Fruit fly (Drosophila melanogaster) whole organism, embryonic: ENCODE measurements around the gene vir-1.
A peak's percentile ranks its signal among the peaks of the same experiment; 100 is the strongest.

Experiments used
- Ada2b ChIP-seq: fragments of 200-800 bp; sonication (Bioruptor generic); IDR thresholded peaks from 2 replicates; pipeline ENCODE4 v1.3.6; 2022; ENCODE audit warnings: missing biosample characterization, missing genetic modification characterization
- Bteb2 ChIP-seq: fragments of 200-800 bp; sonication (Bioruptor generic); optimal IDR thresholded peaks from 2 replicates; lab custom pipeline; 2016; ENCODE audit warnings: missing biosample characterization, missing genetic modification characterization
- CG10274 ChIP-seq: fragments of 200-800 bp; sonication (Bioruptor generic); optimal IDR thresholded peaks from 3 replicates; lab custom pipeline; 2017; ENCODE audit warnings: missing biosample characterization, mild to moderate bottlenecking, missing genetic modification characterization
- CG10366 ChIP-seq: fragments of 200-800 bp; sonication (Bioruptor generic); IDR thresholded peaks from 2 replicates; pipeline ENCODE4 v1.3.6; 2022; ENCODE audit warnings: missing biosample characterization, missing genetic modification characterization
- CG10565 ChIP-seq: fragments of 200-800 bp; sonication (Bioruptor generic); optimal IDR thresholded peaks from 3 replicates; lab custom pipeline; 2016; ENCODE audit warnings: missing biosample characterization, mild to moderate bottlenecking, missing genetic modification characterization
- CG11456 ChIP-seq: fragments of 200-800 bp; sonication (Bioruptor generic); IDR thresholded peaks from 3 replicates; pipeline ENCODE4 v1.3.6; 2022; ENCODE audit warnings: missing biosample characterization, missing genetic modification characterization
- CG11695 ChIP-seq: fragments of 200-800 bp; sonication (Bioruptor generic); IDR thresholded peaks from 3 replicates; pipeline ENCODE4 v1.3.6; 2022; ENCODE audit warnings: missing biosample characterization, missing genetic modification characterization
- CG12104 ChIP-seq: fragments of 200-800 bp; sonication (Bioruptor generic); optimal IDR thresholded peaks from 3 replicates; lab custom pipeline; 2016; ENCODE audit warnings: missing biosample characterization, missing genetic modification characterization
- CG12155 ChIP-seq: fragments of 200-800 bp; sonication (Bioruptor generic); optimal IDR thresholded peaks from 3 replicates; lab custom pipeline; 2016; ENCODE audit warnings: missing biosample characterization, missing genetic modification characterization
- CG13123 ChIP-seq: fragments of 200-800 bp; sonication (Bioruptor generic); optimal IDR thresholded peaks from 2 replicates; lab custom pipeline; 2016; ENCODE audit warnings: missing biosample characterization, missing genetic modification characterization
- CG13296 ChIP-seq: fragments of 200-800 bp; sonication (Bioruptor generic); optimal IDR thresholded peaks from 3 replicates; lab custom pipeline; 2018; ENCODE audit warnings: missing biosample characterization, mild to moderate bottlenecking, missing genetic modification characterization
- CG14441 ChIP-seq: fragments of 200-800 bp; sonication (Bioruptor generic); IDR thresholded peaks from 2 replicates; pipeline ENCODE4 v1.3.6; 2022; ENCODE audit warnings: missing biosample characterization, missing genetic modification characterization
- CG15601 ChIP-seq: fragments of 200-800 bp; sonication (Bioruptor generic); optimal IDR thresholded peaks from 3 replicates; lab custom pipeline; 2019; ENCODE audit warnings: missing biosample characterization, mild to moderate bottlenecking, missing genetic modification characterization, moderate library complexity
- CG1603 ChIP-seq: fragments of 200-800 bp; sonication (Bioruptor generic); optimal IDR thresholded peaks from 2 replicates; lab custom pipeline; 2019; ENCODE audit warnings: missing biosample characterization, mild to moderate bottlenecking, missing genetic modification characterization, moderate library complexity
- CG2116 ChIP-seq: fragments of 200-800 bp; sonication (Bioruptor generic); optimal IDR thresholded peaks from 3 replicates; lab custom pipeline; 2018; ENCODE audit warnings: missing biosample characterization, mild to moderate bottlenecking, missing genetic modification characterization
- CG32772 ChIP-seq: fragments of 200-800 bp; sonication (Bioruptor generic); IDR thresholded peaks from 2 replicates; pipeline ENCODE4 v1.3.6; 2022; ENCODE audit warnings: missing biosample characterization, missing genetic modification characterization
- CG34224 ChIP-seq: fragments of 200-800 bp; sonication (Bioruptor generic); IDR thresholded peaks from 3 replicates; pipeline ENCODE4 v1.3.6; 2022; ENCODE audit warnings: missing biosample characterization, missing genetic modification characterization; ENCODE audit not compliant: partially characterized antibody
- CG4707 ChIP-seq: fragments of 200-800 bp; sonication (Bioruptor generic); optimal IDR thresholded peaks from 2 replicates; lab custom pipeline; 2018; ENCODE audit warnings: missing biosample characterization, mild to moderate bottlenecking, missing genetic modification characterization, moderate library complexity
- CG7271 ChIP-seq: fragments of 200-800 bp; sonication (Bioruptor generic); optimal IDR thresholded peaks from 2 replicates; lab custom pipeline; 2018; ENCODE audit warnings: missing biosample characterization, mild to moderate bottlenecking, missing genetic modification characterization, moderate library complexity
- CG7745 ChIP-seq: fragments of 200-800 bp; sonication (Bioruptor generic); optimal IDR thresholded peaks from 2 replicates; lab custom pipeline; 2018; ENCODE audit warnings: missing biosample characterization, mild to moderate bottlenecking, missing genetic modification characterization, moderate library complexity
- CG7928 ChIP-seq: fragments of 200-800 bp; sonication (Bioruptor generic); optimal IDR thresholded peaks from 2 replicates; lab custom pipeline; 2017; ENCODE audit warnings: missing biosample characterization, mild to moderate bottlenecking, missing genetic modification characterization
- CG7987 ChIP-seq: fragments of 200-800 bp; sonication (Bioruptor generic); optimal IDR thresholded peaks from 2 replicates; lab custom pipeline; 2018; ENCODE audit warnings: missing biosample characterization, mild to moderate bottlenecking, missing genetic modification characterization, moderate library complexity
- CG8089 ChIP-seq: fragments of 200-800 bp; sonication (Bioruptor generic); optimal IDR thresholded peaks from 3 replicates; lab custom pipeline; 2016; ENCODE audit warnings: missing biosample characterization, missing genetic modification characterization
- CG9609 ChIP-seq: fragments of 200-800 bp; sonication (Bioruptor generic); optimal IDR thresholded peaks from 3 replicates; lab custom pipeline; 2016; ENCODE audit warnings: missing biosample characterization, missing genetic modification characterization
- CG9817 ChIP-seq: fragments of 200-800 bp; sonication (Bioruptor generic); optimal IDR thresholded peaks from 2 replicates; lab custom pipeline; 2018; ENCODE audit warnings: missing biosample characterization, mild to moderate bottlenecking, missing genetic modification characterization, moderate library complexity
- CoRest ChIP-seq: fragments of 200-800 bp; sonication (Bioruptor generic); optimal IDR thresholded peaks from 3 replicates; lab custom pipeline; 2018; ENCODE audit warnings: missing biosample characterization, mild to moderate bottlenecking, missing genetic modification characterization, moderate library complexity
- D19B ChIP-seq: fragments of 200-800 bp; sonication (Bioruptor generic); optimal IDR thresholded peaks from 2 replicates; lab custom pipeline; 2017; ENCODE audit warnings: missing biosample characterization, mild to moderate bottlenecking, missing genetic modification characterization
- Dfd ChIP-seq, 2 experiments: fragments of >200 bp; optimal IDR thresholded peaks; 2 replicates each; lab custom pipeline; 2017; ENCODE audit warnings: missing biosample characterization in 2 of 2, missing genetic modification characterization in 2 of 2
- Dref ChIP-seq: fragments of 200-800 bp; sonication (Bioruptor generic); IDR thresholded peaks from 2 replicates; pipeline ENCODE4 v1.3.6; 2022; ENCODE audit warnings: missing biosample characterization, missing genetic modification characterization
- Ets97D ChIP-seq: fragments of 200-800 bp; sonication (Bioruptor generic); optimal IDR thresholded peaks from 3 replicates; lab custom pipeline; 2016; ENCODE audit warnings: missing biosample characterization, missing genetic modification characterization
- GATAe ChIP-seq: fragments of 200-800 bp; sonication (Bioruptor generic); conservative IDR thresholded peaks from 2 replicates; pipeline ENCODE4 v1.3.6; 2022; ENCODE audit warnings: missing biosample characterization, missing genetic modification characterization
- Myb ChIP-seq: fragments of 200-800 bp; sonication (Bioruptor generic); optimal IDR thresholded peaks from 2 replicates; lab custom pipeline; 2016; ENCODE audit warnings: missing biosample characterization, missing genetic modification characterization
- NFAT ChIP-seq: fragments of 200-800 bp; sonication (Bioruptor generic); IDR thresholded peaks from 2 replicates; pipeline ENCODE4 v1.3.6; 2022; ENCODE audit warnings: missing biosample characterization, missing genetic modification characterization
- NfI ChIP-seq: fragments of 200-800 bp; sonication (Bioruptor generic); optimal IDR thresholded peaks from 3 replicates; lab custom pipeline; 2018; ENCODE audit warnings: missing biosample characterization, mild to moderate bottlenecking, missing genetic modification characterization, moderate library complexity
- Ssrp ChIP-seq: fragments of 200-800 bp; sonication (Bioruptor generic); optimal IDR thresholded peaks from 2 replicates; lab custom pipeline; 2018; ENCODE audit warnings: missing biosample characterization, mild to moderate bottlenecking, missing genetic modification characterization, moderate library complexity
- bigmax ChIP-seq: fragments of 200-800 bp; sonication (Bioruptor generic); optimal IDR thresholded peaks from 2 replicates; lab custom pipeline; 2018; ENCODE audit warnings: missing biosample characterization, mild to moderate bottlenecking, missing genetic modification characterization
- dan ChIP-seq: fragments of 200-800 bp; sonication (Bioruptor generic); IDR thresholded peaks from 2 replicates; pipeline ENCODE4 v1.3.6; 2022; ENCODE audit warnings: missing biosample characterization, missing genetic modification characterization
- dimm ChIP-seq: fragments of 200-800 bp; sonication (Bioruptor generic); IDR thresholded peaks from 2 replicates; pipeline ENCODE4 v1.3.6; 2022; ENCODE audit warnings: missing biosample characterization, missing genetic modification characterization
- dmrt11E ChIP-seq: fragments of 200-800 bp; sonication (Bioruptor generic); optimal IDR thresholded peaks from 3 replicates; lab custom pipeline; 2018; ENCODE audit warnings: missing biosample characterization, mild to moderate bottlenecking, missing genetic modification characterization, moderate library complexity
- hkb ChIP-seq, 2 experiments: fragments of 200-800 bp in 1 of 2; fragments of >200 bp in 1 of 2; sonication (Bioruptor generic) in 1 of 2; IDR thresholded peaks in 1 of 2; optimal IDR thresholded peaks in 1 of 2; 2 replicates each; pipeline versions ENCODE4 v1.3.6 to Lab custom; 2017 to 2022; ENCODE audit warnings: missing biosample characterization in 1 of 2, missing genetic modification characterization in 1 of 2
- hth ChIP-seq: fragments of >200 bp; optimal IDR thresholded peaks from 2 replicates; lab custom pipeline; 2017; ENCODE audit warnings: inconsistent platforms
- jumu ChIP-seq: fragments of 200-800 bp; sonication (Bioruptor generic); optimal IDR thresholded peaks from 3 replicates; lab custom pipeline; 2016; ENCODE audit warnings: missing biosample characterization, missing genetic modification characterization
- lola ChIP-seq, 3 experiments: fragments of >200 bp in 2 of 3; fragments of 200-800 bp in 1 of 3; sonication (Bioruptor generic) in 1 of 3; optimal IDR thresholded peaks; 2 replicates each; lab custom pipeline; 2017 to 2019; ENCODE audit warnings: missing biosample characterization in 3 of 3, missing genetic modification characterization in 3 of 3, mild to moderate bottlenecking in 1 of 3, moderate library complexity in 1 of 3
- nerfin-1 ChIP-seq: fragments of 200-800 bp; sonication (Bioruptor generic); optimal IDR thresholded peaks from 3 replicates; lab custom pipeline; 2019; ENCODE audit warnings: missing biosample characterization, mild to moderate bottlenecking, missing genetic modification characterization, moderate library complexity
- odd ChIP-seq: fragments of 200-800 bp; sonication (Bioruptor generic); optimal IDR thresholded peaks from 2 replicates; lab custom pipeline; 2017; ENCODE audit warnings: missing biosample characterization, mild to moderate bottlenecking, missing genetic modification characterization
- sens-2 ChIP-seq: fragments of 200-800 bp; sonication (Bioruptor generic); IDR thresholded peaks from 2 replicates; pipeline ENCODE4 v1.3.6; 2022; ENCODE audit warnings: missing biosample characterization, missing genetic modification characterization
- sisA ChIP-seq: fragments of 200-800 bp; sonication (Bioruptor generic); IDR thresholded peaks from 2 replicates; pipeline ENCODE4 v1.3.6; 2022; ENCODE audit warnings: missing biosample characterization, missing genetic modification characterization
- unpg ChIP-seq: fragments of 200-800 bp; sonication (Bioruptor generic); optimal IDR thresholded peaks from 3 replicates; lab custom pipeline; 2018; ENCODE audit warnings: missing biosample characterization, mild to moderate bottlenecking, missing genetic modification characterization, moderate library complexity
- zfh2 ChIP-seq: fragments of 200-800 bp; sonication (Bioruptor generic); optimal IDR thresholded peaks from 2 replicates; lab custom pipeline; 2016; ENCODE audit warnings: missing biosample characterization, missing genetic modification characterization

The vir-1 gene

DNA sequence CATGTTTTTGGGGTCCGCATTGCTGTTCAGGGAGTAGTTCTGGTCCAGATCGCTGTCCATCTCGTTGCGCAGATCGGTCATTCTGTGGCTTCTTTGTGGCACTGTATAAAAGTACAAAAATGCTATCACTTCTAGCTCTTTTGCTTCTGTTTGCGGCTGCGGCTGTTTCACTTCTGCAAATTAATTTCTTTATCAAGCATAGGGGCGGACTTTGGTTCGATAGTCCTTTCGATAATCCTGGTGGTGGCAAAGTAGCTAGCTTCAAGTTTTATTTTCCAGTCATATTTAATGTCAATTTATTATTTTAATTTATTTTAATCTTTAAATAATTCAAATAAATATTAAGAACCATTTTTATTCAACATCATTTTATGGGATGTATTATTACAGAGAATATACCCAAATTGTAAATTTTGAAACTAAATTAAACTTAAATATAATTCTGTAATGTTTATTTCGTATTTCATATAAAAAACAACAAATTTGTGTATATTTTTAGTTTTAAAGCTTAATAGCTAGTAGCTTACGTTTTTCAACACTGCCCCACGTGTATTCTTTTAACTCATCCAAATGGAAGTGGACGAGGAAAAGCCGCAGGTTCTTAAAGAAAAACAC is 4.4 kb upstream of the vir-1 start, which contains the start of the genes CG5446 and Trm1 (continued):
- TF ChIP-seq CG15601 (tag; lab: Kevin White, UChicago) (peak; percentile 81), CG10565 (GFP tag; lab: Kevin White, UChicago) (no peak), CG11456 (GFP tag; lab: Robert Waterston, UW) (0 out of 3 replicates have a peak, but pooled peaks have one; percentile 17), GATAe (no peak), lola (GFP tag; optimal IDR thresholded peaks at IDR 0.05; lab: Kevin White, UChicago) (peak in 1 of 3 experiments; percentile 83), nerfin-1 (peak; percentile 53), CG8089 (GFP tag; lab: Kevin White, UChicago) (no peak), CG13123 (GFP tag; lab: Kevin White, UChicago) (peak; percentile 37), Dfd (GFP tag; optimal IDR thresholded peaks at IDR 0.05; lab: Kevin White, UChicago) (no peak), CG7928 (GFP tag; lab: Kevin White, UChicago) (no peak), CG7271 (peak; percentile 48), Ssrp (peak; percentile 69), CG34224 (GFP tag; lab: Robert Waterston, UW) (no peak), odd (GFP tag; lab: Kevin White, UChicago) (peak; percentile 52), sens-2 (no peak), zfh2 (GFP tag; lab: Kevin White, UChicago) (peak; percentile 3), CG10366 (GFP tag; lab: Robert Waterston, UW) (0 out of 2 replicates have a peak, but pooled peaks have one; percentile 19), bigmax (GFP tag; lab: Kevin White, UChicago) (no peak), dan (GFP tag; lab: Robert Waterston, UW) (no peak), D19B (GFP tag; lab: Kevin White, UChicago) (peak; percentile 16), dimm (GFP tag; lab: Robert Waterston, UW) (no peak), Dref (GFP tag; lab: Robert Waterston, UW) (peak; percentile 61), NfI (GFP tag; lab: Kevin White, UChicago) (peak; percentile 64), CG4707 (no peak), sisA (GFP tag; lab: Robert Waterston, UW) (no peak), Bteb2 (GFP tag; lab: Kevin White, UChicago) (no peak), CG7745 (no peak), CG2116 (GFP tag; lab: Kevin White, UChicago) (peak; percentile 56), CG11695 (GFP tag; lab: Robert Waterston, UW) (peak; percentile 70; the same call in 2 of the 3 replicates), CG14441 (no peak), CG9817 (tag; lab: Kevin White, UChicago) (peak; percentile 44), hth (lab: Kevin White, UChicago) (no peak), CoRest (tag; lab: Kevin White, UChicago) (peak; percentile 86), CG7987 (no peak), CG13296 (peak; percentile 74), CG9609 (GFP tag; lab: Kevin White, UChicago) (no peak), hkb (optimal IDR thresholded peaks at IDR 0.05; lab: Kevin White, UChicago) (no peak), hkb (GFP tag; IDR thresholded peaks at IDR 0.05; lab: Robert Waterston, UW) (no peak), dmrt11E (tag; lab: Kevin White, UChicago) (peak; percentile 76), CG12104 (GFP tag; lab: Kevin White, UChicago) (peak; percentile 64), Ada2b (GFP tag; lab: Robert Waterston, UW) (no peak), unpg (GFP tag; lab: Kevin White, UChicago) (peak; percentile 60), CG32772 (GFP tag; lab: Robert Waterston, UW) (peak; percentile 46; the same call in 1 of the 2 replicates), CG12155 (peak; percentile 58), Ets97D (GFP tag; lab: Kevin White, UChicago) (peak; percentile 17), CG1603 (tag; lab: Kevin White, UChicago) (peak; percentile 21), CG10274 (GFP tag; lab: Kevin White, UChicago) (no peak), jumu (GFP tag; lab: Kevin White, UChicago) (no peak), Myb (GFP tag; lab: Kevin White, UChicago) (no peak), NFAT (GFP tag; lab: Robert Waterston, UW) (no peak)
